Fruit fly (Drosophila melanogaster) whole organism, adult: Measurements from ENCODE around the gene CheA29a.

Source experiments
- CG11617 ChIP-seq: fragments of 200-800 bp; sonication (Bioruptor generic); optimal IDR thresholded peaks from 2 replicates; lab custom pipeline; 2017; ENCODE audit warnings: mild to moderate bottlenecking, missing biosample characterization, missing genetic modification reagents, missing genetic modification characterization
- CG12768 ChIP-seq: fragments of 200-800 bp; sonication (Bioruptor generic); optimal IDR thresholded peaks from 2 replicates; lab custom pipeline; 2017; ENCODE audit warnings: missing biosample characterization, missing genetic modification characterization, mild to moderate bottlenecking, moderate library complexity, missing genetic modification reagents
- CG14711 ChIP-seq: fragments of 200-800 bp; sonication (Bioruptor generic); optimal IDR thresholded peaks from 2 replicates; lab custom pipeline; 2018; ENCODE audit warnings: missing biosample characterization, mild to moderate bottlenecking, missing genetic modification characterization, moderate library complexity
- CG1620 ChIP-seq: fragments of 200-800 bp; sonication (Bioruptor generic); optimal IDR thresholded peaks from 2 replicates; lab custom pipeline; 2016; ENCODE audit warnings: missing biosample characterization, missing genetic modification characterization
- CG33017 ChIP-seq: fragments of 200-800 bp; sonication (Bioruptor generic); optimal IDR thresholded peaks from 2 replicates; lab custom pipeline; 2018; ENCODE audit warnings: missing biosample characterization, mild to moderate bottlenecking, missing genetic modification characterization, moderate library complexity
- CG5204 ChIP-seq: fragments of 200-800 bp; sonication (Bioruptor generic); optimal IDR thresholded peaks from 2 replicates; lab custom pipeline; 2016; ENCODE audit warnings: missing biosample characterization, missing genetic modification characterization
- CG7045 ChIP-seq: fragments of 200-800 bp; sonication (Bioruptor generic); optimal IDR thresholded peaks from 2 replicates; lab custom pipeline; 2017; ENCODE audit warnings: missing biosample characterization, mild to moderate bottlenecking, missing genetic modification characterization
- CG7101 ChIP-seq: fragments of 200-800 bp; sonication (Bioruptor generic); optimal IDR thresholded peaks from 2 replicates; lab custom pipeline; 2018; ENCODE audit warnings: missing biosample characterization, mild to moderate bottlenecking, missing genetic modification characterization, moderate library complexity
- Clk ChIP-seq: fragments of 200-800 bp; sonication (Bioruptor generic); optimal IDR thresholded peaks from 2 replicates; lab custom pipeline; 2017; ENCODE audit warnings: missing biosample characterization, missing genetic modification characterization
- Crg-1 ChIP-seq: fragments of 200-800 bp; sonication (Bioruptor generic); optimal IDR thresholded peaks from 2 replicates; lab custom pipeline; 2016; ENCODE audit warnings: missing biosample characterization, missing genetic modification characterization
- Hr96 ChIP-seq: fragments of 200-800 bp; sonication (Bioruptor generic); optimal IDR thresholded peaks from 2 replicates; lab custom pipeline; 2016; ENCODE audit warnings: missing biosample characterization, missing genetic modification characterization
- Mnt ChIP-seq: fragments of 200-800 bp; sonication (Bioruptor generic); optimal IDR thresholded peaks from 2 replicates; lab custom pipeline; 2016; ENCODE audit warnings: missing biosample characterization, mild to moderate bottlenecking, missing genetic modification characterization
- bab1 ChIP-seq: fragments of 200-800 bp; sonication (Bioruptor generic); optimal IDR thresholded peaks from 3 replicates; lab custom pipeline; 2019; ENCODE audit warnings: missing biosample characterization, mild to moderate bottlenecking, missing genetic modification characterization, moderate library complexity
- cic ChIP-seq: fragments of 200-800 bp; sonication (Bioruptor generic); optimal IDR thresholded peaks from 2 replicates; lab custom pipeline; 2017; ENCODE audit warnings: missing biosample characterization, mild to moderate bottlenecking, missing genetic modification characterization, moderate library complexity
- cnc ChIP-seq, 2 experiments: fragments of >200 bp; optimal IDR thresholded peaks; 2 replicates each; lab custom pipeline; 2017
- kay ChIP-seq: fragments of 200-800 bp; sonication (Bioruptor generic); peaks from one replicate; lab custom pipeline; 2016; ENCODE audit warnings: missing biosample characterization, missing genetic modification characterization, borderline replicate concordance
- ovo ChIP-seq: fragments of 200-800 bp; sonication (Bioruptor generic); optimal IDR thresholded peaks from 2 replicates; lab custom pipeline; 2016; ENCODE audit warnings: missing biosample characterization, missing genetic modification characterization
- pad ChIP-seq: fragments of 200-800 bp; sonication (Bioruptor generic); optimal IDR thresholded peaks from 3 replicates; lab custom pipeline; 2017; ENCODE audit warnings: missing biosample characterization, missing genetic modification characterization, mild to moderate bottlenecking, moderate library complexity, missing genetic modification reagents
- tj ChIP-seq: fragments of 200-800 bp; sonication (Bioruptor generic); optimal IDR thresholded peaks from 3 replicates; lab custom pipeline; 2017; ENCODE audit warnings: missing biosample characterization, mild to moderate bottlenecking, missing genetic modification characterization, moderate library complexity
- toe ChIP-seq: fragments of 200-800 bp; sonication (Bioruptor generic); optimal IDR thresholded peaks from 2 replicates; lab custom pipeline; 2016; ENCODE audit warnings: missing biosample characterization, missing genetic modification characterization

CheA29a gene

DNA sequence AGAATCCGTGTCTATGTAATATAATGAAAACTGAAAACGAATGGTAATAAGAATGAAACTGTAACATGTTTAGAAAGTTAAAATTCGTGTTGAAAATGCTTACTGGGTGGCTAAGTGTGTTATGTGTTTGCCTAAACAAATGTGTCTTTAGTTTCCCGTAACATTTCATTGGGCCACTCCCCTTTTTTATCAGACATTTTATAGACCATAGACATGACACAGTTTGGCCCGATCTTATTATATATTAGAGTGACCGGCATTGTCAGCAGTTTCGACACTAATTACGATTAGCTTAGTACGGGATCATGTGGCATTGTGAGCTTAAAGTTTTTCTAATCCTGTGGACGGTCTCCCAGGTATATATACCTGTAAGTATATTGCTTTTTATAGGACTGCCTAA is at the start of gene CheA29a:
CheA29a (plus strand) TSS at position 301 of the 400 bp plus-strand sequence.
- TF ChIP-seq kay (GFP tag; lab: Kevin White, UChicago) (no peak), CG7045 (GFP tag; lab: Kevin White, UChicago) (no peak), cnc (optimal IDR thresholded peaks at IDR 0.05; lab: Kevin White, UChicago) (no peak), pad (GFP tag; lab: Kevin White, UChicago) (no peak)

DNA sequence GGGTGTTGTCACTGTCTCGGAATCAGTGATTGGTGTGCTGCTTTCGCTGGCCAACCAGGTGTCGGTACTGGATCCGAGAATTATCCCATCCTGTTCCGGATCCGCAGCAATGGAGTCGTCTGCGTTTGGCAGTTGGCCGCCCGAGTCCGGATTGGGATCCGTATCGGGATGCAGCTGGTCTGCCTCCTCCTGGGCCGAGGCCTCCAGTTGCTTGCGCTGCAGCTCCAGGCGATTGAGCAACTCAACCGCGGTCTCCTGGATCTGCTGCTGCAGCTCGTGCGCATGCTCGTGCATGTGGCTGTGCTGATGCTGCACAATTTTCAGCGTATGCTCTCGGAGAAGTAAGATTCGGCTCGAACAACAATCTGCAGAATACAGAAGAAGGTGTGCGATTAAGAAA is 45.0 kb upstream of the CheA29a start:
- TF ChIP-seq kay (GFP tag; lab: Kevin White, UChicago) (no peak), CG7045 (GFP tag; lab: Kevin White, UChicago) (no peak), CG11617 (GFP tag; lab: Kevin White, UChicago) (no peak), CG1620 (no peak), cic (GFP tag; lab: Kevin White, UChicago) (no peak), Crg-1 (GFP tag; lab: Kevin White, UChicago) (no peak), Clk (GFP tag; lab: Kevin White, UChicago) (no peak), CG33017 (tag; lab: Kevin White, UChicago) (no peak), CG14711 (tag; lab: Kevin White, UChicago) (no peak), CG12768 (no peak), cnc (optimal IDR thresholded peaks at IDR 0.05; lab: Kevin White, UChicago) (no peak), Hr96 (no peak), ovo (GFP tag; lab: Kevin White, UChicago) (no peak)

DNA sequence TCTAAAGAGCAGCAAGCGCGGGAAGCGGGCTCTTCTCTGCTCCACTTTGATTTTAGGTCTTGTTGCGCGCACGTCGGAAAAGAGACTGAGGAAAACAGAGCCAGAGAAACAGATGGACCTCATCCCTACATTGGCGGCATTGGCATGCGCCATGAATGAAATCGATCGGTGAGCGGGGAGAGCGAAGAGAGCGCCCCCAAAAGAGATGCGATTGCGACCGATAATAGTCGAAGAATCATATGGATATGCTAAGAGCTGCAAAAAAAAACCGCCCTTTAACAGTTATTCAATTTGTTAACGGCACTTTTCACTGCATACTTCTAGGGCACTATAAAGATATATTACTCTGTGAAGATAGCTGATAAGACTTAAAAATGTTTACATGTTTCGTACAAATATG is 43.6 kb upstream of the CheA29a start, which contains the start of gene grk:
grk (minus strand) TSS at position 87 of the 400 bp plus-strand sequence.
- TF ChIP-seq ovo (GFP tag; lab: Kevin White, UChicago) (peak; percentile 52), CG7101 (tag; lab: Kevin White, UChicago) (no peak), pad (GFP tag; lab: Kevin White, UChicago) (peak; percentile 47)

DNA sequence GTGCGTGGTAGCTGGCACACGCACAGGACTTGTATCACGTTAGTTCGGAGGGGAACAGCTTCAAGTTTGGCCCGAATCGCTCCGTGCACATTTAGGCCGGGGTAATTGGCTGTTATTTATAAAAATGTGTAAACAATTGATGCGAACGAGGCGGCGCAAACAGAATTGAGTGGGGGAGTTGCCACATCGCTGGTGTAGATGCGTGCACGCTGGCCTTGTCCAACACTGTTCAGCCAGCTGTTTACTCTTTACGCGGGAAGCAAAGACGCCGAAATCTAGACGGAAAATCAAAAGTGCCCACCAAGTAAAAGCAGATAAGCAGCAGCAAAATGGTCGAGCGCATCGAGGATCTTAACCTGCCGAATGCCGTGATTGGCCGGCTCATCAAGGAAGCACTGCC is 40.0 kb upstream of the CheA29a start, which contains the start of the genes D12 and Chrac-14:
D12 (minus strand) TSS at position 190 of the 400 bp plus-strand sequence.
Chrac-14 (plus strand) TSS at position 230 of the 400 bp plus-strand sequence.
- TF ChIP-seq Clk (GFP tag; lab: Kevin White, UChicago) (no peak), CG7101 (tag; lab: Kevin White, UChicago) (peak; percentile 24), pad (GFP tag; lab: Kevin White, UChicago) (peak; percentile 10), bab1 (GFP tag; lab: Kevin White, UChicago) (peak; percentile 15), Crg-1 (GFP tag; lab: Kevin White, UChicago) (peak; percentile 23), CG33017 (tag; lab: Kevin White, UChicago) (no peak), CG1620 (peak; percentile 48), Hr96 (no peak), cic (GFP tag; lab: Kevin White, UChicago) (no peak), toe (GFP tag; lab: Kevin White, UChicago) (no peak), Mnt (peak; percentile 65)

DNA sequence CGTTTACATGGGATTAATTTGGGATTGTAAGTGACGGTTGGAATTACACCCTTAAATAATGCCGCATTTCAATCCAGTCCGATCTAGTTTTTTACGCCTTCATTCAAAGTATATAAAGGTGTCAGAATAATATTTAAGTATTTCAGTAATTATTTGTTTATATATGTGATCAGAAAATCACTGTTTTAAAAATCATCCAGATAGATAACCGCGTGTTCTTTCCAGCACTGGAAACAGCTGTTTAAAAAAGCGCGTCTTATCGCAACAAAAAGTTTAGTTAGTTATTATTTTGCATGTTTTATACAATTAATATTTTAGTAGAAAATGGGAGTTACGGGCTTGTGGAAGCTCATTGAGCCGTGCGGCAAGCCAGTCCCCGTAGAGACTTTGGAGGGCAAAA is 39.1 kb upstream of the CheA29a start, which contains the start of gene mus201:
mus201 (plus strand) TSS at position 118 of the 400 bp plus-strand sequence.
- peak; percentile 16 for TF ChIP-seq CG14711 (tag; lab: Kevin White, UChicago)
- no peak for TF ChIP-seq CG33017 (tag; lab: Kevin White, UChicago)
- no peak for TF ChIP-seq CG7101 (tag; lab: Kevin White, UChicago)
- no peak for TF ChIP-seq ovo (GFP tag; lab: Kevin White, UChicago)
- TF ChIP-seq cnc (optimal IDR thresholded peaks at IDR 0.05; lab: Kevin White, UChicago) = no peak
- TF ChIP-seq Crg-1 (GFP tag; lab: Kevin White, UChicago) = no peak
- no peak for TF ChIP-seq CG12768
- peak; percentile 10 for TF ChIP-seq pad (GFP tag; lab: Kevin White, UChicago)
- TF ChIP-seq Hr96 = no peak
- TF ChIP-seq Mnt = no peak
- no peak for TF ChIP-seq tj
- TF ChIP-seq CG5204 (GFP tag; lab: Kevin White, UChicago) = no peak
- no peak for TF ChIP-seq Clk (GFP tag; lab: Kevin White, UChicago)
- TF ChIP-seq CG1620 = peak; percentile 42
- TF ChIP-seq cic (GFP tag; lab: Kevin White, UChicago) = no peak
- TF ChIP-seq CG7045 (GFP tag; lab: Kevin White, UChicago) = no peak
- TF ChIP-seq bab1 (GFP tag; lab: Kevin White, UChicago) = peak; percentile 31
- TF ChIP-seq CG11617 (GFP tag; lab: Kevin White, UChicago) = no peak
- peak; percentile 94 for TF ChIP-seq kay (GFP tag; lab: Kevin White, UChicago)
- no peak for TF ChIP-seq toe (GFP tag; lab: Kevin White, UChicago)

DNA sequence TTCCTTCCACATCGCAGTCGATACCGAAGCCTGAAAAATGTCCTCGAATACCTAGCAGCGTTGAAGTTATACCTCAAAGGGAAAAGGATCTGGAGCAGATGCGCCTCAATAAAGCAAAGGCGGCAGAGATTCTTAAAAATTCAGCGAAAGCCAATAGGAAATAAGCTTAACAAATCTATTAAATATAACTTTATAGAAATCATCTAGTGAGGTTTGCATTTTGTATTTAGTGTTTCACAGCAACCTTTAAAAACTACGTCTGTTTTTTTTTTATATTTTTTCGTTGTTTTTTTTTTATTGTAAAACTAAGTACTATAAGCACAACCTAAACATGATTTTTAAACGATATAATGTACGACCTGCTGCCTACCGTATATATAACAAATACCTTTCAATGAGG is 35.0 kb upstream of the CheA29a start, which contains the start of gene CG31897:
CG31897 (plus strand) TSS at position 301 of the 400 bp plus-strand sequence.
- no peak for TF ChIP-seq cic (GFP tag; lab: Kevin White, UChicago)
- TF ChIP-seq bab1 (GFP tag; lab: Kevin White, UChicago) = no peak
- no peak for TF ChIP-seq CG12768
- no peak for TF ChIP-seq CG33017 (tag; lab: Kevin White, UChicago)
- no peak for TF ChIP-seq Crg-1 (GFP tag; lab: Kevin White, UChicago)
- no peak for TF ChIP-seq Hr96
- no peak for TF ChIP-seq CG11617 (GFP tag; lab: Kevin White, UChicago)
- TF ChIP-seq pad (GFP tag; lab: Kevin White, UChicago) = no peak
- TF ChIP-seq ovo (GFP tag; lab: Kevin White, UChicago) = no peak
- no peak for TF ChIP-seq CG5204 (GFP tag; lab: Kevin White, UChicago)
- TF ChIP-seq CG7045 (GFP tag; lab: Kevin White, UChicago) = no peak
- no peak for TF ChIP-seq CG1620
- no peak for TF ChIP-seq tj
